Fruit fly (Drosophila melanogaster) whole organism, pupa: Measurements from ENCODE around the gene CG45544.

Source experiments
- CG10348 ChIP-seq: fragments of 200-800 bp; sonication (Bioruptor generic); IDR thresholded peaks from 2 replicates; pipeline ENCODE4 v1.3.6; 2022; ENCODE audit warnings: missing biosample characterization, missing genetic modification characterization
- CG12605 ChIP-seq: fragments of 200-800 bp; sonication (Bioruptor generic); IDR thresholded peaks from 2 replicates; pipeline ENCODE4 v1.3.6; 2022; ENCODE audit warnings: missing biosample characterization, missing genetic modification characterization
- CG13204 ChIP-seq: fragments of 200-800 bp; sonication (Bioruptor generic); optimal IDR thresholded peaks from 2 replicates; lab custom pipeline; 2018; ENCODE audit warnings: missing biosample characterization, mild to moderate bottlenecking, missing genetic modification characterization, moderate library complexity
- CG14655 ChIP-seq: fragments of 200-800 bp; sonication (Bioruptor generic); optimal IDR thresholded peaks from 3 replicates; lab custom pipeline; 2017; ENCODE audit warnings: mild to moderate bottlenecking, missing biosample characterization, missing genetic modification reagents, missing genetic modification characterization
- CG15710 ChIP-seq: fragments of 200-800 bp; sonication (Bioruptor generic); optimal IDR thresholded peaks from 2 replicates; lab custom pipeline; 2018; ENCODE audit warnings: missing biosample characterization, mild to moderate bottlenecking, missing genetic modification characterization, moderate library complexity
- CG17806 ChIP-seq: fragments of 200-800 bp; sonication (Bioruptor generic); optimal IDR thresholded peaks from 2 replicates; lab custom pipeline; 2018; ENCODE audit warnings: missing biosample characterization, mild to moderate bottlenecking, missing genetic modification characterization, moderate library complexity
- CG32121 ChIP-seq: fragments of 200-800 bp; sonication (Bioruptor generic); IDR thresholded peaks from 2 replicates; pipeline ENCODE4 v1.3.6; 2022; ENCODE audit warnings: missing biosample characterization, missing genetic modification characterization
- CG34367 ChIP-seq: fragments of 200-800 bp; sonication (Bioruptor generic); optimal IDR thresholded peaks from 2 replicates; lab custom pipeline; 2018; ENCODE audit warnings: missing biosample characterization, mild to moderate bottlenecking, missing genetic modification characterization
- CG4496 ChIP-seq: fragments of 200-800 bp; sonication (Bioruptor generic); IDR thresholded peaks from 3 replicates; pipeline ENCODE4 v1.3.6; 2022; ENCODE audit warnings: missing biosample characterization, missing genetic modification characterization
- CG8159 ChIP-seq: fragments of 200-800 bp; sonication (Bioruptor generic); optimal IDR thresholded peaks from 3 replicates; lab custom pipeline; 2018; ENCODE audit warnings: missing biosample characterization, mild to moderate bottlenecking, missing genetic modification characterization, moderate library complexity
- CG8301 ChIP-seq: fragments of 200-800 bp; sonication (Bioruptor generic); optimal IDR thresholded peaks from 2 replicates; lab custom pipeline; 2018; ENCODE audit warnings: missing biosample characterization, mild to moderate bottlenecking, missing genetic modification characterization
- CG9948 ChIP-seq: fragments of 200-800 bp; sonication (Bioruptor generic); optimal IDR thresholded peaks from 2 replicates; lab custom pipeline; 2018; ENCODE audit warnings: missing biosample characterization, mild to moderate bottlenecking, missing genetic modification characterization, moderate library complexity
- D1 ChIP-seq: fragments of 200-800 bp; sonication (Bioruptor generic); optimal IDR thresholded peaks from 2 replicates; lab custom pipeline; 2018; ENCODE audit warnings: missing biosample characterization, mild to moderate bottlenecking, missing genetic modification characterization, moderate library complexity
- EcR ChIP-seq: fragments of 200-800 bp; sonication (Bioruptor generic); optimal IDR thresholded peaks from 3 replicates; lab custom pipeline; 2019; ENCODE audit warnings: missing biosample characterization, missing genetic modification characterization, mild to moderate bottlenecking, moderate library complexity, missing genetic modification reagents
- Ets98B ChIP-seq: fragments of 200-800 bp; sonication (Bioruptor generic); IDR thresholded peaks from 2 replicates; pipeline ENCODE4 v1.3.6; 2022; ENCODE audit warnings: missing biosample characterization, missing genetic modification characterization
- Pif1A ChIP-seq: fragments of 200-800 bp; sonication (Bioruptor generic); optimal IDR thresholded peaks from 3 replicates; lab custom pipeline; 2016; ENCODE audit warnings: missing biosample characterization, missing genetic modification characterization
- Pif1B ChIP-seq: fragments of 200-800 bp; sonication (Bioruptor generic); optimal IDR thresholded peaks from 3 replicates; lab custom pipeline; 2016; ENCODE audit warnings: missing biosample characterization, missing genetic modification characterization
- Snoo ChIP-seq: fragments of 200-800 bp; sonication (Bioruptor generic); optimal IDR thresholded peaks from 3 replicates; lab custom pipeline; 2017; ENCODE audit warnings: missing biosample characterization, mild to moderate bottlenecking, missing genetic modification characterization, inconsistent platforms
- fd96Ca ChIP-seq: fragments of 200-800 bp; sonication (Bioruptor generic); IDR thresholded peaks from 3 replicates; pipeline ENCODE4 v1.3.6; 2022; ENCODE audit warnings: missing biosample characterization, missing genetic modification characterization
- gl ChIP-seq: fragments of 200-800 bp; sonication (Bioruptor generic); optimal IDR thresholded peaks from 2 replicates; lab custom pipeline; 2018; ENCODE audit warnings: missing biosample characterization, mild to moderate bottlenecking, missing genetic modification characterization
- rn ChIP-seq: fragments of 200-800 bp; sonication (Bioruptor generic); IDR thresholded peaks from 2 replicates; pipeline ENCODE4 v1.3.6; 2022; ENCODE audit warnings: missing biosample characterization, missing genetic modification characterization

The CG45544 gene

DNA sequence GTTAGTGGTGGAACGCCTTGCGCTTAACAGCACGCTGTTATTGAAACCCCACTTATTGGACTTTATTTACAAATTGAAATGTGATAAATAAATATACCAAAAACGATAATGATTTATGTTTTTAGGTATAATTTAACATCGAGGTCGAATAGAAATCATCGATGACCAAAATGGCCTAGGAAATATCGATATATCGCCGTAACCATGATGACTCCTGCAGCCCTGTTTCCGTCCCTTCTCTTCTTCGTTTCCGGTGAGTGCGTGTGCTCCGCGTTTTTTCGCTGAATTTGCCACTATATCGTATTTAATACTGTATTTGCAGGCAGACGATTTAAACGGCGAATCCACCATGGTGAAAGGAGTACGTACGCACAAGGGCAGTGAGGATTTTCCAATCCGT lies 36.3 kb upstream of the CG45544 start, which contains the start of gene eEF1gamma:
TSS of gene eEF1gamma (plus strand) at position 225 of the 400 bp plus-strand sequence.
- peak; percentile 57 for TF ChIP-seq CG9948 (tag; lab: Kevin White, UChicago)
- TF ChIP-seq CG8159 (tag; lab: Kevin White, UChicago): peak; percentile 76
- TF ChIP-seq Snoo (tag; lab: Kevin White, UChicago): peak; percentile 96
- peak; percentile 86 for TF ChIP-seq CG32121 (GFP tag; lab: Robert Waterston, UW)
- peak; percentile 82 for TF ChIP-seq CG15710 (tag; lab: Kevin White, UChicago)
- TF ChIP-seq Ets98B: peak; percentile 78
- peak; percentile 85 for TF ChIP-seq fd96Ca (GFP tag; lab: Robert Waterston, UW)
- peak; percentile 65 for TF ChIP-seq CG17806 (tag; lab: Kevin White, UChicago)
- TF ChIP-seq CG12605 (GFP tag; lab: Robert Waterston, UW): peak; percentile 78
- TF ChIP-seq rn (GFP tag; lab: Robert Waterston, UW): peak; percentile 67; the same call in 1 of the 2 replicates
- TF ChIP-seq gl: peak; percentile 86
- peak; percentile 76 for TF ChIP-seq Pif1B (GFP tag; lab: Kevin White, UChicago)
- no peak for TF ChIP-seq CG14655
- peak; percentile 15 for TF ChIP-seq EcR (GFP tag; lab: Kevin White, UChicago)
- no peak for TF ChIP-seq Pif1A
- TF ChIP-seq CG8301 (tag; lab: Kevin White, UChicago): peak; percentile 72
- TF ChIP-seq CG34367 (tag; lab: Kevin White, UChicago): peak; percentile 88
- no peak for TF ChIP-seq CG13204 (GFP tag; lab: Kevin White, UChicago)
- peak; percentile 93 for TF ChIP-seq CG4496 (GFP tag; lab: Robert Waterston, UW)
- TF ChIP-seq D1 (tag; lab: Kevin White, UChicago): no peak
- TF ChIP-seq CG10348 (GFP tag; lab: Robert Waterston, UW): no peak
- TF ChIP-seq, all 21 proteins: peak for 16

DNA sequence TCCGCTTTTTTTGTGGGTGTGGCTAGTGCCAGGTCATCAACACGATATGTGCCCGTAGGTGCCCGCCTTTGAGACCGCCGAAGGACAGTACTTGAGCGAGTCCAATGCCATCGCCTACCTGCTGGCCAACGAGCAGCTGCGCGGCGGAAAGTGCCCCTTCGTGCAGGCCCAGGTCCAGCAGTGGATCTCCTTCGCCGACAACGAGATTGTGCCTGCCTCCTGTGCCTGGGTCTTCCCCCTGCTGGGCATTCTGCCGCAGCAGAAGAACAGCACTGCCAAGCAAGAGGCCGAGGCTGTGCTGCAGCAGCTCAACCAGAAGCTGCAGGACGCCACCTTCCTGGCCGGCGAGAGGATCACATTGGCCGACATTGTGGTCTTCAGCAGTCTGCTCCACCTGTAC lies 35.7 kb upstream of the CG45544 start:
- TF ChIP-seq CG14655 (no peak), EcR (GFP tag; lab: Kevin White, UChicago) (no peak), CG8301 (tag; lab: Kevin White, UChicago) (no peak), CG4496 (GFP tag; lab: Robert Waterston, UW) (no peak), CG8159 (tag; lab: Kevin White, UChicago) (no peak), CG10348 (GFP tag; lab: Robert Waterston, UW) (no peak), CG34367 (tag; lab: Kevin White, UChicago) (no peak), gl (no peak), fd96Ca (GFP tag; lab: Robert Waterston, UW) (no peak), CG32121 (GFP tag; lab: Robert Waterston, UW) (no peak), rn (GFP tag; lab: Robert Waterston, UW) (no peak), Pif1B (GFP tag; lab: Kevin White, UChicago) (no peak), Ets98B (no peak), CG9948 (tag; lab: Kevin White, UChicago) (no peak), CG15710 (tag; lab: Kevin White, UChicago) (no peak), CG13204 (GFP tag; lab: Kevin White, UChicago) (no peak)
- TF ChIP-seq, all 21 proteins: peak for 0

DNA sequence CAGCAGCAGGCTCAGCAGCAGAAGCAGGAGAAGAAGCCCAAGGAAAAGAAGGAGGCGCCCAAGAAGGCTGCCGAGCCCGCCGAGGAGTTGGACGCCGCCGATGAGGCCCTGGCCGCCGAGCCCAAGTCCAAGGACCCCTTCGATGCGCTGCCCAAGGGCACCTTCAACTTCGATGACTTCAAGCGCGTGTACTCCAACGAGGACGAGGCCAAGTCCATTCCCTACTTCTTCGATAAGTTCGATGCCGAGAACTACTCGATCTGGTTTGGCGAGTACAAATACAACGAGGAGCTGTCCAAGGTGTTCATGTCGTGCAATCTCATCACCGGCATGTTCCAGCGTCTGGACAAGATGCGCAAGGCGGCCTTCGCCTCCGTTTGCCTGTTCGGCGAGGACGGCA lies 35.1 kb upstream of the CG45544 start:
- no peak for TF ChIP-seq CG13204 (GFP tag; lab: Kevin White, UChicago)
- no peak for TF ChIP-seq gl
- TF ChIP-seq CG9948 (tag; lab: Kevin White, UChicago): no peak
- TF ChIP-seq Snoo (tag; lab: Kevin White, UChicago): no peak
- no peak for TF ChIP-seq CG14655
- TF ChIP-seq CG8159 (tag; lab: Kevin White, UChicago): no peak
- no peak for TF ChIP-seq CG12605 (GFP tag; lab: Robert Waterston, UW)
- no peak for TF ChIP-seq CG34367 (tag; lab: Kevin White, UChicago)
- no peak for TF ChIP-seq CG8301 (tag; lab: Kevin White, UChicago)
- TF ChIP-seq CG10348 (GFP tag; lab: Robert Waterston, UW): no peak
- TF ChIP-seq D1 (tag; lab: Kevin White, UChicago): no peak
- TF ChIP-seq rn (GFP tag; lab: Robert Waterston, UW): no peak

DNA sequence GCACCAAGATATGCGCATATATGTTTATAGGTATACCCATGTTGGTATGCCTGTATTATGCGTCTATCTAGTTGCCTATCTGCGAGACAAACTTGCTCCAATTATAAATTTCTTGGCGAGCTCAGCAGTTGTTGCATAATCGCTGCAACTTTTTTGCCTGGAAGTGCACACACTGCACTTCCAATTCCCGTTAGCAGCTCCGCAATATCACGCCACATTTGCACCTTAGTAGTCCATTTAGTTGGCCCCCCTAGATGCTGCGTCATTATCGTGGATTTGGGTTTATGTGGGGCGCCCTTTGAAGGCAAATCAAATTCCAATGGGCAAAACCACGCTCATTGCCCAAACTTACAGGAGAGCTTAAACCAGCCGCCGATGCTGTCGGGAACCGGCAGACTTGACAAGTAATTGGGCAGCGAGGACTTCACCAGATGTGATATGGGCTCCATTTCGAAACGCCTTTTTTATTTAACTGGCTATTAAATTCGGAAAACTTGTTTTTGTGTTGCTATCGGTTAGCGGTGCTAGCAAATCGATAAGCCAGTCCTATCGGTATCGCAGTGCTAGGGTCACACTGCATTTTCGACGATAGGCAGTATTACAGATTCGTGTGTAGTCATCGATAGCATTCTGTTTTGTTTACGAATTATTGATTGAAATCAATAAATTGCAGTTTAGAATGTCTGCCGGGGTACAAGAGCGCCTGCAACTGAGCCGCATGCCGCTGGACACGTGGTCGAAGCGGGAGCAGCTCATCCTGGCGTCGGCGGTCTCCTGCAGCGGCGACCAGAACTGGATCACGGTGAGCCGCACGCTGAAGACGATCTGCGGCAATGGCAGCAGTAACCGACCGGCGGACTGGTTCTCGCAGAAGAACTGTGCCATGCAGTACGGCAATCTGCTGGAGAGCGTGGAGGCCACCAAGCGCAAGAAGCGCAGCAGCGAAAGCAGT lies 33.1 kb upstream of the CG45544 start, which contains the start of the genes Cisd2 and Brd8:
TSS of gene Cisd2 (minus strand) at position 538 of the 952 bp plus-strand sequence.
TSS of gene Brd8 (plus strand) at position 595 of the 952 bp plus-strand sequence.
- no peak for TF ChIP-seq CG8159 (tag; lab: Kevin White, UChicago)
- TF ChIP-seq CG15710 (tag; lab: Kevin White, UChicago): no peak
- no peak for TF ChIP-seq CG13204 (GFP tag; lab: Kevin White, UChicago)
- TF ChIP-seq Snoo (tag; lab: Kevin White, UChicago): no peak
- TF ChIP-seq CG9948 (tag; lab: Kevin White, UChicago): no peak
- no peak for TF ChIP-seq EcR (GFP tag; lab: Kevin White, UChicago)
- no peak for TF ChIP-seq CG4496 (GFP tag; lab: Robert Waterston, UW)
- no peak for TF ChIP-seq fd96Ca (GFP tag; lab: Robert Waterston, UW)
- TF ChIP-seq CG32121 (GFP tag; lab: Robert Waterston, UW): no peak
- TF ChIP-seq CG34367 (tag; lab: Kevin White, UChicago): no peak
- TF ChIP-seq CG12605 (GFP tag; lab: Robert Waterston, UW): no peak
- TF ChIP-seq gl: no peak
- no peak for TF ChIP-seq CG17806 (tag; lab: Kevin White, UChicago)
